Worm (Caenorhabditis elegans) whole organism, late embryonic: Measurements from ENCODE around the gene srd-49.

ENCODE experiments used
- K02D7.2 ChIP-seq: sonication (generic microtip); optimal IDR thresholded peaks from 2 replicates; lab custom pipeline; 2017; ENCODE audit warnings: mild to moderate bottlenecking, missing genetic modification characterization, missing compliant biosample characterization
- K09A11.1 ChIP-seq: sonication (generic microtip); optimal IDR thresholded peaks from 2 replicates; lab custom pipeline; 2017; ENCODE audit warnings: antibody characterized with exemption, mild to moderate bottlenecking, missing genetic modification characterization, missing compliant biosample characterization; ENCODE audit not compliant: insufficient read depth
- T23F11.4 ChIP-seq: fragments of 200-800 bp; sonication (Bioruptor generic); optimal IDR thresholded peaks from 2 replicates; lab custom pipeline; 2018; ENCODE audit warnings: mild to moderate bottlenecking, missing genetic modification characterization, missing compliant biosample characterization
- ahr-1 ChIP-seq: sonication (generic microtip); optimal IDR thresholded peaks from 2 replicates; lab custom pipeline; 2016; ENCODE audit warnings: missing genetic modification characterization, missing compliant biosample characterization
- ceh-14 ChIP-seq: sonication (generic microtip); optimal IDR thresholded peaks from 2 replicates; lab custom pipeline; 2016; ENCODE audit warnings: missing genotype, missing genetic modification characterization, missing compliant biosample characterization
- ceh-2 ChIP-seq: sonication (generic microtip); optimal IDR thresholded peaks from 2 replicates; lab custom pipeline; 2016; ENCODE audit warnings: missing genotype, missing genetic modification characterization, missing compliant biosample characterization
- ceh-24 ChIP-seq: sonication (generic microtip); optimal IDR thresholded peaks from 2 replicates; lab custom pipeline; 2016; ENCODE audit warnings: mild to moderate bottlenecking, missing genetic modification characterization, missing compliant biosample characterization
- ceh-30 ChIP-seq: fragments of 150-350 bp; optimal IDR thresholded peaks from 2 replicates; lab custom pipeline; 2014; ENCODE audit warnings: missing biosample characterization, missing genetic modification characterization
- ceh-31 ChIP-seq: sonication (generic microtip); optimal IDR thresholded peaks from 2 replicates; lab custom pipeline; 2016; ENCODE audit warnings: missing genetic modification characterization, missing compliant biosample characterization
- ceh-34 ChIP-seq: sonication (generic microtip); optimal IDR thresholded peaks from 2 replicates; lab custom pipeline; 2016; ENCODE audit warnings: mild to moderate bottlenecking, missing genetic modification characterization, missing compliant biosample characterization
- ceh-45 ChIP-seq: fragments of 200-800 bp; sonication (Bioruptor generic); IDR thresholded peaks from 2 replicates; pipeline ENCODE4 v1.3.6; 2022; ENCODE audit warnings: missing genetic modification reagents, missing genetic modification characterization, missing compliant biosample characterization
- ceh-9 ChIP-seq: sonication (generic microtip); optimal IDR thresholded peaks from 2 replicates; lab custom pipeline; 2016; ENCODE audit warnings: mild to moderate bottlenecking, missing genetic modification characterization, inconsistent platforms, missing compliant biosample characterization
- elt-2 ChIP-seq: sonication (generic microtip); optimal IDR thresholded peaks from 2 replicates; lab custom pipeline; 2016; ENCODE audit warnings: missing genetic modification reagents, missing genetic modification characterization, missing compliant biosample characterization
- ets-4 ChIP-seq: sonication (generic microtip); optimal IDR thresholded peaks from 2 replicates; lab custom pipeline; 2016; ENCODE audit warnings: missing genetic modification characterization, missing compliant biosample characterization
- eyg-1 ChIP-seq: sonication (generic microtip); optimal IDR thresholded peaks from 2 replicates; lab custom pipeline; 2016; ENCODE audit warnings: missing genotype, missing genetic modification characterization, missing compliant biosample characterization
- fkh-10 ChIP-seq: fragments of 150-350 bp; optimal IDR thresholded peaks from 2 replicates; lab custom pipeline; 2014; ENCODE audit warnings: missing biosample characterization, missing genetic modification reagents, missing genetic modification characterization
- hlh-13 ChIP-seq: fragments of 200-800 bp; sonication (Bioruptor generic); optimal IDR thresholded peaks from 2 replicates; lab custom pipeline; 2018; ENCODE audit warnings: mild to moderate bottlenecking, missing genetic modification characterization, missing compliant biosample characterization
- hlh-8 ChIP-seq: sonication (generic microtip); optimal IDR thresholded peaks from 2 replicates; lab custom pipeline; 2016; ENCODE audit warnings: missing genotype, missing genetic modification characterization, missing compliant biosample characterization
- lim-6 ChIP-seq: sonication (generic microtip); optimal IDR thresholded peaks from 2 replicates; lab custom pipeline; 2016; ENCODE audit warnings: missing genetic modification characterization, missing compliant biosample characterization
- lin-11 ChIP-seq: fragments of 200-800 bp; sonication (Bioruptor generic); optimal IDR thresholded peaks from 2 replicates; lab custom pipeline; 2018; ENCODE audit warnings: mild to moderate bottlenecking, missing genetic modification characterization, missing compliant biosample characterization
- nhr-232 ChIP-seq: sonication (generic microtip); optimal IDR thresholded peaks from 2 replicates; lab custom pipeline; 2016; ENCODE audit warnings: missing genetic modification characterization, missing compliant biosample characterization
- npax-4 ChIP-seq: sonication (generic microtip); optimal IDR thresholded peaks from 2 replicates; lab custom pipeline; 2016; ENCODE audit warnings: missing genetic modification characterization, missing compliant biosample characterization
- pha-2 ChIP-seq: sonication (generic microtip); optimal IDR thresholded peaks from 2 replicates; lab custom pipeline; 2017; ENCODE audit warnings: mild to moderate bottlenecking, missing genetic modification characterization, missing compliant biosample characterization
- rnt-1 ChIP-seq: sonication (generic microtip); optimal IDR thresholded peaks from 2 replicates; lab custom pipeline; 2016; ENCODE audit warnings: missing genetic modification characterization, missing compliant biosample characterization
- syd-9 ChIP-seq: sonication (generic microtip); optimal IDR thresholded peaks from 2 replicates; lab custom pipeline; 2016; ENCODE audit warnings: mild to moderate bottlenecking, missing genetic modification characterization, moderate library complexity, missing compliant biosample characterization
- tbx-7 ChIP-seq: sonication (generic microtip); optimal IDR thresholded peaks from 2 replicates; lab custom pipeline; 2016; ENCODE audit warnings: missing genotype, missing genetic modification characterization, missing compliant biosample characterization
- ttx-3 ChIP-seq: sonication (generic microtip); optimal IDR thresholded peaks from 2 replicates; lab custom pipeline; 2016; ENCODE audit warnings: missing genetic modification reagents, missing genetic modification characterization, missing compliant biosample characterization
- unc-55 ChIP-seq: sonication (generic microtip); optimal IDR thresholded peaks from 2 replicates; lab custom pipeline; 2017; ENCODE audit warnings: missing biosample characterization, missing genetic modification reagents, missing genetic modification characterization
- unc-86 ChIP-seq: sonication (generic microtip); optimal IDR thresholded peaks from 2 replicates; lab custom pipeline; 2016; ENCODE audit warnings: missing genetic modification characterization, missing compliant biosample characterization

srd-49 gene

ce11 chrV:10087103-10087502 is 7.4 kb upstream of the srd-49 start, which contains the start of gene R04B5.5:
Gene R04B5.5, plus strand, starts transcription at chrV:10087480.
- no peak for TF ChIP-seq ttx-3 (tag; lab: Kevin White, UChicago)
- no peak for TF ChIP-seq npax-4 (tag; lab: Kevin White, UChicago)
- TF ChIP-seq ceh-30 (tag; lab: Kevin White, UChicago) = peak; percentile 59
- no peak for TF ChIP-seq K02D7.2 (tag; lab: Kevin White, UChicago)
- TF ChIP-seq elt-2 (tag; lab: Kevin White, UChicago) = peak; percentile 95
- no peak for TF ChIP-seq ceh-34
- peak; percentile 1 for TF ChIP-seq unc-55 (GFP tag; lab: Kevin White, UChicago)
- TF ChIP-seq syd-9 (tag; lab: Kevin White, UChicago) = no peak

- TF ChIP-seq hlh-8 = no peak
- TF ChIP-seq tbx-7 (tag; lab: Kevin White, UChicago) = no peak
- TF ChIP-seq syd-9 (tag; lab: Kevin White, UChicago) = no peak
- TF ChIP-seq npax-4 (tag; lab: Kevin White, UChicago) = no peak
- TF ChIP-seq T23F11.4 (GFP tag; lab: Kevin White, UChicago) = no peak
- no peak for TF ChIP-seq lim-6 (tag; lab: Kevin White, UChicago)
- TF ChIP-seq nhr-232 (tag; lab: Kevin White, UChicago) = no peak
- TF ChIP-seq unc-55 (GFP tag; lab: Kevin White, UChicago) = no peak
- no peak for TF ChIP-seq ttx-3 (tag; lab: Kevin White, UChicago)
- no peak for TF ChIP-seq ceh-14 (tag; lab: Kevin White, UChicago)
- TF ChIP-seq ceh-9 (tag; lab: Kevin White, UChicago) = no peak
- no peak for TF ChIP-seq hlh-13 (GFP tag; lab: Kevin White, UChicago)
Observed at ce11 chrV:10090461-10090860, 4.0 kb upstream of the srd-49 start, which contains the start of gene R04B5.7. Gene R04B5.7, minus strand, starts transcription at chrV:10090561.

ce11 chrV:10091152-10091551 is 3.3 kb upstream of the srd-49 start, which contains the start of gene R04B5.11:
Gene R04B5.11, minus strand, starts transcription at chrV:10091252.
- TF ChIP-seq ceh-24 (tag; lab: Kevin White, UChicago) (no peak), ceh-2 (no peak), ahr-1 (no peak), fkh-10 (no peak), ets-4 (tag; lab: Kevin White, UChicago) (no peak)

ce11 chrV:10096932-10097331 is 2.5 kb downstream of the srd-49 start:
- TF ChIP-seq ceh-31 (tag; lab: Kevin White, UChicago) (no peak), elt-2 (tag; lab: Kevin White, UChicago) (peak; percentile 17)

ce11 chrV:10098429-10098828 is 4.0 kb downstream of the srd-49 start, which contains the start of gene ugt-47:
Gene ugt-47, minus strand, starts transcription at chrV:10098597.
- TF ChIP-seq lim-6 (tag; lab: Kevin White, UChicago) (no peak), eyg-1 (no peak), lin-11 (no peak)

- no peak for TF ChIP-seq ceh-45
- TF ChIP-seq unc-86 (tag; lab: Kevin White, UChicago) = no peak
- TF ChIP-seq K09A11.1 (tag; lab: Kevin White, UChicago) = no peak
- no peak for TF ChIP-seq pha-2
- TF ChIP-seq hlh-8 = no peak
- no peak for TF ChIP-seq ceh-14 (tag; lab: Kevin White, UChicago)
- TF ChIP-seq, all 69 proteins: peak for 0
Observed at ce11 chrV:10101916-10102315, 7.4 kb downstream of the srd-49 start, which contains the start of gene C08B6.14. Gene C08B6.14, minus strand, starts transcription at chrV:10102016.

- TF ChIP-seq rnt-1 (tag; lab: Kevin White, UChicago) = no peak
- no peak for TF ChIP-seq ceh-2
Observed at ce11 chrV:10103811-10104210, 9.3 kb downstream of the srd-49 start.
